Fruit fly (Drosophila melanogaster) whole organism, adult: ENCODE measurements around the gene CG17141.

Experiments
- CG11617 ChIP-seq: fragments of 200-800 bp; sonication (Bioruptor generic); optimal IDR thresholded peaks from 2 replicates; lab custom pipeline; 2017; ENCODE audit warnings: mild to moderate bottlenecking, missing biosample characterization, missing genetic modification reagents, missing genetic modification characterization
- CG12768 ChIP-seq: fragments of 200-800 bp; sonication (Bioruptor generic); optimal IDR thresholded peaks from 2 replicates; lab custom pipeline; 2017; ENCODE audit warnings: missing biosample characterization, missing genetic modification characterization, mild to moderate bottlenecking, moderate library complexity, missing genetic modification reagents
- CG14711 ChIP-seq: fragments of 200-800 bp; sonication (Bioruptor generic); optimal IDR thresholded peaks from 2 replicates; lab custom pipeline; 2018; ENCODE audit warnings: missing biosample characterization, mild to moderate bottlenecking, missing genetic modification characterization, moderate library complexity
- CG1620 ChIP-seq: fragments of 200-800 bp; sonication (Bioruptor generic); optimal IDR thresholded peaks from 2 replicates; lab custom pipeline; 2016; ENCODE audit warnings: missing biosample characterization, missing genetic modification characterization
- CG33017 ChIP-seq: fragments of 200-800 bp; sonication (Bioruptor generic); optimal IDR thresholded peaks from 2 replicates; lab custom pipeline; 2018; ENCODE audit warnings: missing biosample characterization, mild to moderate bottlenecking, missing genetic modification characterization, moderate library complexity
- CG5204 ChIP-seq: fragments of 200-800 bp; sonication (Bioruptor generic); optimal IDR thresholded peaks from 2 replicates; lab custom pipeline; 2016; ENCODE audit warnings: missing biosample characterization, missing genetic modification characterization
- CG7101 ChIP-seq: fragments of 200-800 bp; sonication (Bioruptor generic); optimal IDR thresholded peaks from 2 replicates; lab custom pipeline; 2018; ENCODE audit warnings: missing biosample characterization, mild to moderate bottlenecking, missing genetic modification characterization, moderate library complexity
- Clk ChIP-seq: fragments of 200-800 bp; sonication (Bioruptor generic); optimal IDR thresholded peaks from 2 replicates; lab custom pipeline; 2017; ENCODE audit warnings: missing biosample characterization, missing genetic modification characterization
- Mnt ChIP-seq: fragments of 200-800 bp; sonication (Bioruptor generic); optimal IDR thresholded peaks from 2 replicates; lab custom pipeline; 2016; ENCODE audit warnings: missing biosample characterization, mild to moderate bottlenecking, missing genetic modification characterization
- cic ChIP-seq: fragments of 200-800 bp; sonication (Bioruptor generic); optimal IDR thresholded peaks from 2 replicates; lab custom pipeline; 2017; ENCODE audit warnings: missing biosample characterization, mild to moderate bottlenecking, missing genetic modification characterization, moderate library complexity
- ovo ChIP-seq: fragments of 200-800 bp; sonication (Bioruptor generic); optimal IDR thresholded peaks from 2 replicates; lab custom pipeline; 2016; ENCODE audit warnings: missing biosample characterization, missing genetic modification characterization
- toe ChIP-seq: fragments of 200-800 bp; sonication (Bioruptor generic); optimal IDR thresholded peaks from 2 replicates; lab custom pipeline; 2016; ENCODE audit warnings: missing biosample characterization, missing genetic modification characterization

dm6 chr3R:22769567-22769966 lies 22.2 kb upstream of the CG17141 start, which contains the start of gene CG43092:
- TF ChIP-seq Mnt (GFP tag; lab: Kevin White, UChicago) = no peak
- TF ChIP-seq CG11617 = no peak
- TF ChIP-seq CG12768 (GFP tag; lab: Kevin White, UChicago) = no peak
- no peak for TF ChIP-seq CG7101 (tag; lab: Kevin White, UChicago)
- TF ChIP-seq CG14711 (tag; lab: Kevin White, UChicago) = no peak
- TF ChIP-seq Clk (GFP tag; lab: Kevin White, UChicago) = no peak
- no peak for TF ChIP-seq toe (GFP tag; lab: Kevin White, UChicago)
- no peak for TF ChIP-seq CG1620
- no peak for TF ChIP-seq cic (GFP tag; lab: Kevin White, UChicago)
- no peak for TF ChIP-seq CG33017 (tag; lab: Kevin White, UChicago)
- no peak for TF ChIP-seq CG5204
- TF ChIP-seq ovo (GFP tag; lab: Kevin White, UChicago) = no peak
